Worm (Caenorhabditis elegans): ENCODE data around the gene nhr-189.

Gene nhr-189

DNA sequence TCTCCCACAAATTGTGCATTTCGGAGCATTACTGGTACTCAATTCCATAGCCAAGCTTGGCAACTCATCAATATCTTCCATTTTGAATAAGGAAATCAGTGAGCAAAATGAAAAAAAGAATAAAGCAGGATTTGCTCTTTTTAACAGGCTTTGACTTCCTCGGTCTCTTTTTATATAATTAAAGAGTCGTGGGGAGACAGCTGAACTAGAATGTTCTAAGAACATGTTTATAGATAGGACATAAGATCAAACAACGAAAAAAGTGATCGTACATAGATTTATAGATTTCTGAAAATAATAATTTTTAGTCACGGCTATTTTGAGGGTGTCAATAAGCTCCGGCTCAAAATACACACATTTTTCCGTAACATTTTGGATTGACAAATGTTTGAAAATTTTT lies at the start of gene nhr-189:
Gene nhr-189 (minus strand): TSS at position 121 of the 400 bp plus-strand sequence.
- TF ChIP-seq pax-1 (tag; optimal IDR thresholded peaks at IDR 0.05) (no peak), T23F11.4 (GFP tag; optimal IDR thresholded peaks at IDR 0.05) (no peak), eyg-1 (tag; optimal IDR thresholded peaks at IDR 0.05) (no peak), ets-4 (tag; optimal IDR thresholded peaks at IDR 0.05) (no peak), pha-4 (tag; optimal IDR thresholded peaks at IDR 0.05) (no peak), lin-11 (tag; optimal IDR thresholded peaks at IDR 0.05) (no peak), unc-86 (tag; optimal IDR thresholded peaks at IDR 0.05) (no peak), sdc-2 (tag; optimal IDR thresholded peaks at IDR 0.05) (no peak), Y22D7AL.16 (tag; optimal IDR thresholded peaks at IDR 0.05) (no peak), dve-1 (tag; optimal IDR thresholded peaks at IDR 0.05) (no peak), pag-3 (tag; optimal IDR thresholded peaks at IDR 0.05; ENCODE audit: borderline replicate concordance) (no peak), unc-42 (tag; optimal IDR thresholded peaks at IDR 0.05) (no peak), ref-2 (tag; optimal IDR thresholded peaks at IDR 0.05) (no peak), elt-4 (tag; optimal IDR thresholded peaks at IDR 0.05) (no peak), ceh-48 (tag; optimal IDR thresholded peaks at IDR 0.05) (no peak)

DNA sequence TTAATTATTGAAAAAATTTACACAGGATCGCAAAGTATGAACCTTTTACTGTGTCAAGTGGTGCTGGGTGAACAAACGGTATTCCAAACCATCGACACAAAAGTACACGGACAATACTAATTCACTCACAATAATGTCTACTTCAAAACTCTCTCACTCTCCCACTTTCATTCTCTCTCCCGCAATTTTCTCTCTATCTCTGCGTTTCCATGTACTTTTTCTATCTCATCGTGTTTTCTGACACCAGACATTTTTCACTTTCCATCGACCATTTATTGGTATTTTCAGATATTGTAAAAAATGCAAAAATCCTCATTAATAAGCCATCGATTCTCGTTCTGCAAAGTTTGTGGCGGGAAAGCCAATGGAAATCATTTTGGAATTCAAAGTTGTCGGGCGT lies 45.8 kb upstream of the nhr-189 start, which contains the start of gene nhr-156:
Gene nhr-156 (plus strand): TSS at position 266 of the 400 bp plus-strand sequence.
- TF ChIP-seq K09A11.1 (tag; optimal IDR thresholded peaks at IDR 0.05; ENCODE audit: insufficient read depth) (no peak), lin-11 (tag; optimal IDR thresholded peaks at IDR 0.05) (no peak), ceh-34 (tag; optimal IDR thresholded peaks at IDR 0.05) (no peak), ceh-2 (tag; optimal IDR thresholded peaks at IDR 0.05) (no peak), pat-9 (tag; optimal IDR thresholded peaks at IDR 0.05) (no peak), dmd-4 (tag; optimal IDR thresholded peaks at IDR 0.05; ENCODE audit: borderline replicate concordance) (no peak), unc-86 (tag; optimal IDR thresholded peaks at IDR 0.05) (no peak)

DNA sequence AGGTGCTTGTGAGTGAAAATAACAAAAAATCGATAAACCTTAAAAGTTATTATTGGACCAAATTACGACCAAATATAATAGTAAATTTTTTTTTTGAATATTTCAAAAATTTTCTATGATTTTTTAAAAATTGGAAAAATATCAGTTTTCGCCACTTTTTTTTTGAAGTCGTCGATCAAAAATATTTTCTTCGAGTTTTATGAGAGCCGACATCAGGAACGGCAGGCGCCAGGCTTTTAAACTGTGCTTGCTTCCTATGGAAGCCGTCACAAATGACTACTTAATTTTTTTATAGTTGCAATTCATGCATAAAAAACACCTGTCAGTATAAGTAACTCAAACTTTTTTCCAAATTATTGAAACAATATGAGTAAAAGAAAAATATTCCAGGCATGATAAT lies 43.4 kb upstream of the nhr-189 start:
- no peak for TF ChIP-seq Y22D7AL.16 (tag; optimal IDR thresholded peaks at IDR 0.05)
- TF ChIP-seq fkh-10 (GFP tag; optimal IDR thresholded peaks at IDR 0.05), result no peak
- TF ChIP-seq ceh-9 (tag; optimal IDR thresholded peaks at IDR 0.05), result no peak
- TF ChIP-seq nfya-1 (tag; optimal IDR thresholded peaks at IDR 0.05), result no peak
- TF ChIP-seq elt-2 (tag; optimal IDR thresholded peaks at IDR 0.05), result no peak
- no peak for TF ChIP-seq ceh-30 (tag; optimal IDR thresholded peaks at IDR 0.05)
- TF ChIP-seq sox-4 (tag; optimal IDR thresholded peaks at IDR 0.05), result no peak
- no peak for TF ChIP-seq mec-3 (tag; optimal IDR thresholded peaks at IDR 0.05; ENCODE audit: borderline replicate concordance)
- TF ChIP-seq npax-4 (tag; optimal IDR thresholded peaks at IDR 0.05), result no peak
- no peak for TF ChIP-seq ceh-48 (tag; optimal IDR thresholded peaks at IDR 0.05)

DNA sequence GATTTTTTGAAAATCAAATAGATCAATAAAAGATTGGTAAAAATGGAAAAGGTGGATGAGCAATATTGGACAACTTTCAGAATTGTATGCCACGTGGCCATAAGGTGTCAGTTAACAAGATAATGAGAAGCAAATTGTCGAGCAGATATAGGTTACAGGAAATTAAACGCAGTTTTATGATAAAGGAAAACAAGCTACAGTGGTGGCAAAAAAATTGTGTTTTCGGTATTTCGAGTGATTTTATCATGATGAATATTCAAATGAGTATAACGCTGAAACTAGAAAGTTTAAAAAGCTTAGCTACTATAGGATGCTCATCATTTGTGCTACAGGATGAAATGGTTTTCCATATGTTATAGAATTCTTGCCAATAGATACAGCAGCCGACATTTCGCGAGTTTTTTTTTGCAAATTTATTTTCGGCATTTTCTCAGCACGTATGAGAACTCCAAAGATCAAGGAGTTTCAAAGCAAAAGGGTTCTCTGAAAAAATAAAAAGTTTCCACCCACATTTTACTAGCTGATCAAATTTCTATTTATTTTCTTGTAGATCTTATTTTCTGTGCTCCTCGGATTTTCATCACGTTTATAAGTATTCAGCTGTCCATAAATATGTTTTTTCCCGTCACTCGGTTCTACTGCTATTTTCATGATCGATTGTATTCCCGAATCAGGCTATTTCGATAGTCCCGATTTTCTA lies 42.6 kb upstream of the nhr-189 start, which contains the start of the genes str-229 and srh-190:
Gene str-229 (minus strand): TSS at position 101 of the 700 bp plus-strand sequence.
Gene srh-190 (plus strand): TSS at position 650 of the 700 bp plus-strand sequence.
- TF ChIP-seq K02D7.2 (tag; optimal IDR thresholded peaks at IDR 0.05) (no peak), eyg-1 (tag; optimal IDR thresholded peaks at IDR 0.05) (no peak), ets-4 (tag; optimal IDR thresholded peaks at IDR 0.05) (no peak), unc-3 (GFP tag; conservative IDR thresholded peaks at IDR 0.05) (no peak), unc-3 (tag; optimal IDR thresholded peaks at IDR 0.05) (no peak), ceh-9 (tag; optimal IDR thresholded peaks at IDR 0.05) (no peak), che-1 (tag; optimal IDR thresholded peaks at IDR 0.05) (no peak), ama-1 (optimal IDR thresholded peaks at IDR 0.05) (no peak), pqm-1 (tag; optimal IDR thresholded peaks at IDR 0.05) (no peak), hlh-15 (tag; optimal IDR thresholded peaks at IDR 0.05) (no peak), Y22D7AL.16 (tag; optimal IDR thresholded peaks at IDR 0.05) (no peak), C38D4.7 (GFP tag; optimal IDR thresholded peaks at IDR 0.05) (no peak), ceh-19 (GFP tag; optimal IDR thresholded peaks at IDR 0.05) (no peak), pag-3 (tag; optimal IDR thresholded peaks at IDR 0.05; ENCODE audit: borderline replicate concordance) (no peak), elt-2 (tag; optimal IDR thresholded peaks at IDR 0.05) (no peak), syd-9 (tag; optimal IDR thresholded peaks at IDR 0.05) (no peak), lim-6 (tag; optimal IDR thresholded peaks at IDR 0.05) (no peak), elt-4 (tag; optimal IDR thresholded peaks at IDR 0.05) (no peak), pax-1 (tag; optimal IDR thresholded peaks at IDR 0.05) (no peak), hlh-30 (tag; optimal IDR thresholded peaks at IDR 0.05; ENCODE audit: insufficient read depth) (no peak)

Data from whole organism, late embryonic.